Worm (Caenorhabditis elegans) whole organism, midembryonic: ENCODE measurements around the gene ech-5.

Experiments
- T22C8.4 ChIP-seq: fragments of 200-800 bp; sonication (Bioruptor generic); IDR thresholded peaks from 2 replicates; pipeline ENCODE4 v1.3.6; 2022; ENCODE audit warnings: missing genetic modification characterization, missing compliant biosample characterization
- cog-1 ChIP-seq: sonication (generic microtip); optimal IDR thresholded peaks from 2 replicates; lab custom pipeline; 2016; ENCODE audit warnings: missing genetic modification characterization, missing compliant biosample characterization
- klf-2 ChIP-seq: fragments of 200-800 bp; sonication (Bioruptor generic); conservative IDR thresholded peaks from 2 replicates; pipeline ENCODE4 v1.3.6; 2022; ENCODE audit warnings: missing genetic modification reagents, missing genetic modification characterization, missing compliant biosample characterization
- med-1 ChIP-seq: sonication (generic microtip); optimal IDR thresholded peaks from 2 replicates; lab custom pipeline; 2017; ENCODE audit warnings: missing genetic modification characterization, mild to moderate bottlenecking, missing compliant biosample characterization, antibody characterized with exemption, missing genetic modification reagents; ENCODE audit not compliant: insufficient read depth
- ref-1 ChIP-seq: fragments of 200-800 bp; sonication (Bioruptor generic); conservative IDR thresholded peaks from 2 replicates; pipeline ENCODE4 v1.3.6; 2022; ENCODE audit warnings: missing genetic modification reagents, missing genetic modification characterization, missing compliant biosample characterization
- ztf-23 ChIP-seq: fragments of 200-800 bp; sonication (Bioruptor generic); IDR thresholded peaks from 2 replicates; pipeline ENCODE4 v1.3.6; 2022; ENCODE audit warnings: missing genetic modification reagents, missing genetic modification characterization, missing compliant biosample characterization

- TF ChIP-seq klf-2 (GFP tag; lab: Robert Waterston, UW): no peak
- no peak for TF ChIP-seq ztf-23 (GFP tag; lab: Robert Waterston, UW)
- no peak for TF ChIP-seq cog-1 (tag; lab: Kevin White, UChicago)
- TF ChIP-seq T22C8.4 (GFP tag; lab: Robert Waterston, UW): peak; percentile 59
- TF ChIP-seq med-1 (GFP tag; lab: Kevin White, UChicago): no peak
- no peak for TF ChIP-seq ref-1 (GFP tag; lab: Robert Waterston, UW)
Measured at ce11 chrIV:805693-806092, 8.9 kb downstream of the ech-5 start.
